Worm (Caenorhabditis elegans): ENCODE measurements around the gene cht-1.

ce11 chrX:3430020-3430419 lies 30.2 kb upstream of the cht-1 start, which contains the start of gene ZK813.4:
- TF ChIP-seq dve-1 (tag; optimal IDR thresholded peaks at IDR 0.05) (no peak), pqm-1 (tag; optimal IDR thresholded peaks at IDR 0.05) (no peak)
